Fruit fly (Drosophila melanogaster): ENCODE data around the gene CG14285.

The CG14285 gene

dm6 chr3R:19028758-19029157, 3.9 kb downstream of the CG14285 start, which contains the start of the genes GatA and P5cr (continued):
- peak; percentile 78 for TF ChIP-seq caup (GFP tag; optimal IDR thresholded peaks at IDR 0.05; ENCODE audit: severe bottlenecking)
- peak; percentile 71 for TF ChIP-seq HHEX (GFP tag; optimal IDR thresholded peaks at IDR 0.05)
- peak; percentile 91 for TF ChIP-seq CG13624 (GFP tag; optimal IDR thresholded peaks at IDR 0.05)
- TF ChIP-seq Dip3 (GFP tag; optimal IDR thresholded peaks at IDR 0.05): peak; percentile 86
- peak; percentile 87 for TF ChIP-seq vvl (GFP tag; IDR thresholded peaks at IDR 0.05)
- TF ChIP-seq ato (GFP tag; IDR thresholded peaks at IDR 0.05; ENCODE audit: partially characterized antibody): no peak
- no peak for TF ChIP-seq CG10959 (GFP tag; IDR thresholded peaks at IDR 0.05)
- TF ChIP-seq pum (GFP tag; optimal IDR thresholded peaks at IDR 0.05): peak; percentile 84
- TF ChIP-seq gem (tag; optimal IDR thresholded peaks at IDR 0.05): peak; percentile 82
- peak; percentile 71 for TF ChIP-seq CG8924 (tag; optimal IDR thresholded peaks at IDR 0.05)
- TF ChIP-seq Spps (tag; optimal IDR thresholded peaks at IDR 0.05): no peak
- TF ChIP-seq pan (optimal IDR thresholded peaks at IDR 0.05): no peak
- TF ChIP-seq pan (GFP tag; optimal IDR thresholded peaks at IDR 0.05 in 1 of 2, IDR thresholded peaks at IDR 0.05 in 1 of 2): peak in 1 of 2 experiments; percentile 82
- peak; percentile 89 for TF ChIP-seq sob (GFP tag; IDR thresholded peaks at IDR 0.05)
- TF ChIP-seq Ets65A (GFP tag): peak; percentile 97
- TF ChIP-seq kay (GFP tag; optimal IDR thresholded peaks at IDR 0.05): peak; percentile 62
- peak; percentile 96 for TF ChIP-seq CG12769 (tag; optimal IDR thresholded peaks at IDR 0.05)
- TF ChIP-seq slou (GFP tag; optimal IDR thresholded peaks at IDR 0.05): peak; percentile 68
- 0 out of 3 replicates have a peak, but pooled peaks have one; percentile 10 for TF ChIP-seq CG11695 (GFP tag; IDR thresholded peaks at IDR 0.05)
- peak; percentile 77; the same call in 1 of the 3 replicates for TF ChIP-seq CG34422 (GFP tag; IDR thresholded peaks at IDR 0.05)
- TF ChIP-seq run (tag; optimal IDR thresholded peaks at IDR 0.05): no peak
- no peak for TF ChIP-seq CG4360 (GFP tag; IDR thresholded peaks at IDR 0.05)
- TF ChIP-seq crol (GFP tag; IDR thresholded peaks at IDR 0.05): no peak
- TF ChIP-seq CHES-1-like (GFP tag; optimal IDR thresholded peaks at IDR 0.05): peak; percentile 94
- no peak for TF ChIP-seq usp (GFP tag; optimal IDR thresholded peaks at IDR 0.05)
- peak; percentile 65 for TF ChIP-seq CoRest (tag; optimal IDR thresholded peaks at IDR 0.05)
- TF ChIP-seq Usf (GFP tag; optimal IDR thresholded peaks at IDR 0.05): peak; percentile 61
- peak; percentile 61 for TF ChIP-seq CG6683 (GFP tag; optimal IDR thresholded peaks at IDR 0.05)
- TF ChIP-seq wek (GFP tag; optimal IDR thresholded peaks at IDR 0.05): peak; percentile 72
- TF ChIP-seq CG4328 (GFP tag; optimal IDR thresholded peaks at IDR 0.05): no peak
- no peak; the same call in 1 of the 2 replicates for TF ChIP-seq GATAe (GFP tag; conservative IDR thresholded peaks at IDR 0.05)
- peak; percentile 64 for TF ChIP-seq pb (GFP tag; optimal IDR thresholded peaks at IDR 0.05)
- TF ChIP-seq NC2β (GFP tag; optimal IDR thresholded peaks at IDR 0.05): peak; percentile 71
- peak; percentile 68 for TF ChIP-seq en (GFP tag; optimal IDR thresholded peaks at IDR 0.05)
- TF ChIP-seq Oli (tag; optimal IDR thresholded peaks at IDR 0.05): peak; percentile 60
- peak; percentile 79 for TF ChIP-seq CG12071 (GFP tag; optimal IDR thresholded peaks at IDR 0.05)
- TF ChIP-seq al (GFP tag; IDR thresholded peaks at IDR 0.05): peak; percentile 80
- no peak for TF ChIP-seq CG5180 (GFP tag; optimal IDR thresholded peaks at IDR 0.05)
- peak; percentile 69 for TF ChIP-seq nom (GFP tag; optimal IDR thresholded peaks at IDR 0.05)
- TF ChIP-seq CG6765 (GFP tag; optimal IDR thresholded peaks at IDR 0.05): peak; percentile 70
- peak; percentile 78 for TF ChIP-seq pnt (GFP tag; optimal IDR thresholded peaks at IDR 0.05)
- peak; percentile 70 for TF ChIP-seq CG18011 (GFP tag; optimal IDR thresholded peaks at IDR 0.05)
- peak; percentile 46; the same call in 1 of the 2 replicates for TF ChIP-seq Nf-YA (GFP tag; IDR thresholded peaks at IDR 0.05)
- TF ChIP-seq gcm (GFP tag; optimal IDR thresholded peaks at IDR 0.05): peak; percentile 5
- peak; percentile 82 for TF ChIP-seq az2 (GFP tag; optimal IDR thresholded peaks at IDR 0.05)
- peak; percentile 82 for TF ChIP-seq bcd (GFP tag; optimal IDR thresholded peaks at IDR 0.05)
- TF ChIP-seq CG10565 (GFP tag; optimal IDR thresholded peaks at IDR 0.05): no peak
- TF ChIP-seq Meics (GFP tag; optimal IDR thresholded peaks at IDR 0.05): peak; percentile 88
- peak; percentile 73 to 76 for TF ChIP-seq chif (GFP tag; optimal IDR thresholded peaks at IDR 0.05)
- TF ChIP-seq CG32767 (GFP tag; IDR thresholded peaks at IDR 0.05): no peak
- TF ChIP-seq CG10654 (GFP tag; optimal IDR thresholded peaks at IDR 0.05): peak; percentile 71
- no peak for TF ChIP-seq fru (optimal IDR thresholded peaks at IDR 0.05)

All from whole organism, embryonic.